Worm (Caenorhabditis elegans) whole organism, late embryonic: ENCODE measurements around the gene mtss-1.

Experiments used
- C08G9.2 ChIP-seq: sonication (generic microtip); optimal IDR thresholded peaks from 2 replicates; lab custom pipeline; 2016; ENCODE audit warnings: mild to moderate bottlenecking, missing genetic modification characterization, moderate library complexity, missing compliant biosample characterization
- F13H6.1 ChIP-seq: sonication (generic microtip); optimal IDR thresholded peaks from 2 replicates; lab custom pipeline; 2016; ENCODE audit warnings: missing genetic modification characterization, missing compliant biosample characterization
- K02D7.2 ChIP-seq: sonication (generic microtip); optimal IDR thresholded peaks from 2 replicates; lab custom pipeline; 2017; ENCODE audit warnings: mild to moderate bottlenecking, missing genetic modification characterization, missing compliant biosample characterization
- K09A11.1 ChIP-seq: sonication (generic microtip); optimal IDR thresholded peaks from 2 replicates; lab custom pipeline; 2017; ENCODE audit warnings: antibody characterized with exemption, mild to moderate bottlenecking, missing genetic modification characterization, missing compliant biosample characterization; ENCODE audit not compliant: insufficient read depth
- T23F11.4 ChIP-seq: fragments of 200-800 bp; sonication (Bioruptor generic); optimal IDR thresholded peaks from 2 replicates; lab custom pipeline; 2018; ENCODE audit warnings: mild to moderate bottlenecking, missing genetic modification characterization, missing compliant biosample characterization
- Y22D7AL.16 ChIP-seq: sonication (generic microtip); optimal IDR thresholded peaks from 2 replicates; lab custom pipeline; 2016; ENCODE audit warnings: missing genetic modification characterization, missing compliant biosample characterization
- ama-1 ChIP-seq: fragments of 150-350 bp; optimal IDR thresholded peaks from 2 replicates; lab custom pipeline; 2014
- ceh-14 ChIP-seq: sonication (generic microtip); optimal IDR thresholded peaks from 2 replicates; lab custom pipeline; 2016; ENCODE audit warnings: missing genotype, missing genetic modification characterization, missing compliant biosample characterization
- ceh-18 ChIP-seq: sonication (generic microtip); optimal IDR thresholded peaks from 2 replicates; lab custom pipeline; 2016; ENCODE audit warnings: missing genetic modification characterization, missing compliant biosample characterization
- ceh-2 ChIP-seq: sonication (generic microtip); optimal IDR thresholded peaks from 2 replicates; lab custom pipeline; 2016; ENCODE audit warnings: missing genotype, missing genetic modification characterization, missing compliant biosample characterization
- ceh-31 ChIP-seq: sonication (generic microtip); optimal IDR thresholded peaks from 2 replicates; lab custom pipeline; 2016; ENCODE audit warnings: missing genetic modification characterization, missing compliant biosample characterization
- ceh-45 ChIP-seq: fragments of 200-800 bp; sonication (Bioruptor generic); IDR thresholded peaks from 2 replicates; pipeline ENCODE4 v1.3.6; 2022; ENCODE audit warnings: missing genetic modification reagents, missing genetic modification characterization, missing compliant biosample characterization
- che-1 ChIP-seq: sonication (generic microtip); optimal IDR thresholded peaks from 2 replicates; lab custom pipeline; 2016; ENCODE audit warnings: mild to moderate bottlenecking, missing genetic modification characterization, missing compliant biosample characterization
- dve-1 ChIP-seq: sonication (generic microtip); optimal IDR thresholded peaks from 2 replicates; lab custom pipeline; 2017; ENCODE audit warnings: antibody characterized with exemption, mild to moderate bottlenecking, missing genetic modification characterization, missing compliant biosample characterization
- ets-4 ChIP-seq: sonication (generic microtip); optimal IDR thresholded peaks from 2 replicates; lab custom pipeline; 2016; ENCODE audit warnings: missing genetic modification characterization, missing compliant biosample characterization
- fax-1 ChIP-seq: sonication (generic microtip); optimal IDR thresholded peaks from 2 replicates; lab custom pipeline; 2016; ENCODE audit warnings: missing genotype, missing genetic modification characterization, missing compliant biosample characterization
- fkh-6 ChIP-seq: sonication (generic microtip); optimal IDR thresholded peaks from 2 replicates; lab custom pipeline; 2016; ENCODE audit warnings: missing genetic modification characterization, missing compliant biosample characterization
- hlh-13 ChIP-seq: fragments of 200-800 bp; sonication (Bioruptor generic); optimal IDR thresholded peaks from 2 replicates; lab custom pipeline; 2018; ENCODE audit warnings: mild to moderate bottlenecking, missing genetic modification characterization, missing compliant biosample characterization
- hlh-15 ChIP-seq: sonication (generic microtip); optimal IDR thresholded peaks from 2 replicates; lab custom pipeline; 2016; ENCODE audit warnings: missing genetic modification characterization, missing compliant biosample characterization
- hlh-30 ChIP-seq: sonication (generic microtip); optimal IDR thresholded peaks from 2 replicates; lab custom pipeline; 2017; ENCODE audit warnings: antibody characterized with exemption, missing genetic modification characterization, missing compliant biosample characterization; ENCODE audit not compliant: insufficient read depth
- hlh-8 ChIP-seq: sonication (generic microtip); optimal IDR thresholded peaks from 2 replicates; lab custom pipeline; 2016; ENCODE audit warnings: missing genotype, missing genetic modification characterization, missing compliant biosample characterization
- lim-6 ChIP-seq: sonication (generic microtip); optimal IDR thresholded peaks from 2 replicates; lab custom pipeline; 2016; ENCODE audit warnings: missing genetic modification characterization, missing compliant biosample characterization
- lin-11 ChIP-seq: fragments of 200-800 bp; sonication (Bioruptor generic); optimal IDR thresholded peaks from 2 replicates; lab custom pipeline; 2018; ENCODE audit warnings: mild to moderate bottlenecking, missing genetic modification characterization, missing compliant biosample characterization
- nhr-11 ChIP-seq: fragments of 150-350 bp; optimal IDR thresholded peaks from 2 replicates; lab custom pipeline; 2014; ENCODE audit warnings: missing biosample characterization, missing genetic modification characterization
- nhr-232 ChIP-seq: sonication (generic microtip); optimal IDR thresholded peaks from 2 replicates; lab custom pipeline; 2016; ENCODE audit warnings: missing genetic modification characterization, missing compliant biosample characterization
- odd-2 ChIP-seq: sonication (generic microtip); optimal IDR thresholded peaks from 2 replicates; lab custom pipeline; 2017; ENCODE audit warnings: antibody characterized with exemption, mild to moderate bottlenecking, missing genetic modification characterization, missing compliant biosample characterization
- pag-3 ChIP-seq: sonication (generic microtip); optimal IDR thresholded peaks from 2 replicates; lab custom pipeline; 2016; ENCODE audit warnings: missing compliant biosample characterization, missing genetic modification characterization, borderline replicate concordance
- pat-9 ChIP-seq: fragments of 200-800 bp; sonication (Bioruptor generic); optimal IDR thresholded peaks from 2 replicates; lab custom pipeline; 2018; ENCODE audit warnings: mild to moderate bottlenecking, missing genetic modification characterization, moderate library complexity, missing compliant biosample characterization
- pax-1 ChIP-seq: fragments of 150-350 bp; optimal IDR thresholded peaks from 2 replicates; lab custom pipeline; 2014; ENCODE audit warnings: missing biosample characterization, missing genetic modification characterization
- pqm-1 ChIP-seq: sonication (generic microtip); optimal IDR thresholded peaks from 2 replicates; lab custom pipeline; 2016; ENCODE audit warnings: missing genetic modification characterization, missing compliant biosample characterization
- pros-1 ChIP-seq: fragments of 150-350 bp; optimal IDR thresholded peaks from 2 replicates; lab custom pipeline; 2014; ENCODE audit warnings: missing biosample characterization, missing genetic modification reagents, missing genetic modification characterization
- ref-2 ChIP-seq: sonication (generic microtip); optimal IDR thresholded peaks from 2 replicates; lab custom pipeline; 2016; ENCODE audit warnings: missing genetic modification characterization, missing compliant biosample characterization
- rnt-1 ChIP-seq: sonication (generic microtip); optimal IDR thresholded peaks from 2 replicates; lab custom pipeline; 2016; ENCODE audit warnings: missing genetic modification characterization, missing compliant biosample characterization
- syd-9 ChIP-seq: sonication (generic microtip); optimal IDR thresholded peaks from 2 replicates; lab custom pipeline; 2016; ENCODE audit warnings: mild to moderate bottlenecking, missing genetic modification characterization, moderate library complexity, missing compliant biosample characterization
- tbx-2 ChIP-seq: sonication (generic microtip); optimal IDR thresholded peaks from 2 replicates; lab custom pipeline; 2016; ENCODE audit warnings: missing genetic modification characterization, missing compliant biosample characterization
- unc-3 ChIP-seq, 2 experiments: fragments of 200-800 bp in 1 of 2; sonication (Bioruptor generic) in 1 of 2; sonication (generic microtip) in 1 of 2; conservative IDR thresholded peaks in 1 of 2; optimal IDR thresholded peaks in 1 of 2; 2 replicates each; pipeline versions ENCODE4 v1.3.6 to Lab custom; 2016 to 2022; ENCODE audit warnings: missing compliant biosample characterization in 2 of 2, missing genetic modification characterization in 2 of 2, missing genetic modification reagents in 1 of 2
- unc-42 ChIP-seq: sonication (generic microtip); optimal IDR thresholded peaks from 2 replicates; lab custom pipeline; 2016; ENCODE audit warnings: missing genotype, missing genetic modification characterization, missing compliant biosample characterization
- unc-86 ChIP-seq: sonication (generic microtip); optimal IDR thresholded peaks from 2 replicates; lab custom pipeline; 2016; ENCODE audit warnings: missing genetic modification characterization, missing compliant biosample characterization
- ztf-16 ChIP-seq: sonication (generic microtip); optimal IDR thresholded peaks from 2 replicates; lab custom pipeline; 2017; ENCODE audit warnings: missing genetic modification characterization, missing compliant biosample characterization

The mtss-1 gene

DNA sequence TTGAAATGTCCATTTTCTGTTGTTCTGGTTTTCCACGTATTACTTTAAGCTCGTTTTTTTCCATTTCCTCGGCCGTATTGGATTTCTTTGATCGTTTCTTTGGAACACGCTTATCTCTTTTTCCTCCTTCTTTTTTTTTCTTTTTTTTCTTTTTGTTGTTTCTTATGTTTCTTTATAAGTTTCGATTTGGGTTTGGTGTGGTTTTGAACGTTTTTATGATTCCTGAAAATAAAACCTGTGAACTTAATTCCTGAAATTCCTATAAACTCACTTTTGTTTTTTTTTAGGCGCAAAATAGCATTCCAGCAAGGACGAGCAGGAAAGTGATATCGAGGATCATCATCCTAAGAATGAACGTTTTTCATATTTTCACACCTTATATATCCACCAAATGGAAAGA is 3.1 kb downstream of the mtss-1 start, which contains the start of gene K02D10.2:
Gene K02D10.2 (minus strand): TSS at position 101 of the 400 bp plus-strand sequence.
- TF ChIP-seq K09A11.1 (tag; lab: Kevin White, UChicago) (no peak), hlh-30 (no peak), ama-1 (no peak), lin-11 (no peak), rnt-1 (tag; lab: Kevin White, UChicago) (no peak), ceh-18 (tag; lab: Kevin White, UChicago) (no peak)

- no peak for TF ChIP-seq lin-11
These were observed 3.7 kb downstream of the mtss-1 start, which contains the start of gene K02D10.3 for ce11 chrIII:8771851-8772250. Gene K02D10.3, minus strand, starts transcription at chrIII:8771951.

- no peak for TF ChIP-seq ets-4 (tag; lab: Kevin White, UChicago)
- TF ChIP-seq C08G9.2 (tag; lab: Kevin White, UChicago): no peak
- no peak for TF ChIP-seq hlh-13 (GFP tag; lab: Kevin White, UChicago)
- TF ChIP-seq F13H6.1 (tag; lab: Kevin White, UChicago): no peak
- TF ChIP-seq fkh-6 (tag; lab: Kevin White, UChicago): no peak
- no peak for TF ChIP-seq hlh-8 (tag; lab: Kevin White, UChicago)
- TF ChIP-seq lim-6 (tag; lab: Kevin White, UChicago): no peak
- TF ChIP-seq nhr-11 (tag; lab: Kevin White, UChicago): no peak
- no peak for TF ChIP-seq ceh-14 (tag; lab: Kevin White, UChicago)
- no peak for TF ChIP-seq pax-1 (tag; lab: Kevin White, UChicago)
- no peak for TF ChIP-seq hlh-15 (tag; lab: Kevin White, UChicago)
These were observed 4.4 kb downstream of the mtss-1 start for ce11 chrIII:8772428-8773027.

DNA sequence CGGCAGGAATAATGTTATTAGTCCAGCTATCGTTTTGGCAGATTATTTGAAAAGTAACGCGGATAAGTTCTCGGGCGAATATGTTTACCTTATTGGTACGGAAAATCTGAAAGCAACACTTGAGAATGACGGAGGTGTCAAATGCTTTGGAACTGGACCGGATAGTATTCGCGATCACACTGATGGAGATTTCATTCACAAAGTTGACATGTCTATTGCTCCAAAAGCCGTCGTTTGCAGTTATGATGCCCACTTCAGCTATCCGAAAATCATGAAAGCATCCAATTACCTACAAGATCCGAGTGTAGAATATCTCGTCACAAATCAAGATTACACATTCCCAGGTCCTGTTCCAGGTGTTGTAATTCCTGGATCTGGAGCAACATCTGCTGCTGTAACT is 5.3 kb downstream of the mtss-1 start:
- TF ChIP-seq K09A11.1 (tag; lab: Kevin White, UChicago) (no peak), unc-42 (tag; lab: Kevin White, UChicago) (no peak), pqm-1 (tag; lab: Kevin White, UChicago) (no peak), unc-86 (tag; lab: Kevin White, UChicago) (no peak), ceh-45 (GFP tag; lab: Robert Waterston, UW) (no peak), syd-9 (tag; lab: Kevin White, UChicago) (no peak), ama-1 (no peak), ceh-2 (tag; lab: Kevin White, UChicago) (no peak), ets-4 (tag; lab: Kevin White, UChicago) (no peak), pag-3 (no peak), hlh-13 (GFP tag; lab: Kevin White, UChicago) (no peak), K02D7.2 (no peak), pat-9 (no peak), pros-1 (tag; lab: Kevin White, UChicago) (no peak), nhr-11 (tag; lab: Kevin White, UChicago) (no peak), unc-3 (GFP tag; conservative IDR thresholded peaks at IDR 0.05; lab: Robert Waterston, UW) (no peak), unc-3 (tag; optimal IDR thresholded peaks at IDR 0.05; lab: Kevin White, UChicago) (no peak), T23F11.4 (GFP tag; lab: Kevin White, UChicago) (no peak)
- TF ChIP-seq, all 69 proteins: peak for 0

ce11 chrIII:8775953-8776352 is 7.8 kb downstream of the mtss-1 start, which contains the start of gene snap-29:
Gene snap-29, plus strand, starts transcription at chrIII:8776253.
- TF ChIP-seq nhr-11 (tag; lab: Kevin White, UChicago) (peak; percentile 41), Y22D7AL.16 (no peak)

ce11 chrIII:8779912-8780311 is 11.8 kb downstream of the mtss-1 start, which contains the start of gene K02D10.4:
Gene K02D10.4, minus strand, starts transcription at chrIII:8780012.
- TF ChIP-seq ztf-16: no peak
- no peak for TF ChIP-seq T23F11.4 (GFP tag; lab: Kevin White, UChicago)
- TF ChIP-seq nhr-232: no peak
- no peak for TF ChIP-seq che-1
- no peak for TF ChIP-seq nhr-11 (tag; lab: Kevin White, UChicago)
- TF ChIP-seq fax-1: no peak
- TF ChIP-seq odd-2: no peak
- no peak for TF ChIP-seq hlh-30
- TF ChIP-seq lim-6 (tag; lab: Kevin White, UChicago): no peak
- TF ChIP-seq ref-2 (tag; lab: Kevin White, UChicago): no peak
- no peak for TF ChIP-seq unc-42 (tag; lab: Kevin White, UChicago)
- TF ChIP-seq ceh-31 (tag; lab: Kevin White, UChicago): no peak
- TF ChIP-seq ceh-14 (tag; lab: Kevin White, UChicago): no peak
- no peak for TF ChIP-seq pqm-1 (tag; lab: Kevin White, UChicago)
- TF ChIP-seq tbx-2: no peak
- no peak for TF ChIP-seq dve-1 (tag; lab: Kevin White, UChicago)
